Fruit fly (Drosophila melanogaster) whole organism, embryonic: ENCODE results near the gene CG32573.
A peak's percentile ranks its signal among the peaks of the same experiment; 100 is the strongest.

ENCODE experiments used
- Antp ChIP-seq: fragments of 200-800 bp; sonication (Bioruptor generic); optimal IDR thresholded peaks from 3 replicates; lab custom pipeline; 2016; ENCODE audit warnings: missing biosample characterization, missing genetic modification characterization
- Atf6 ChIP-seq: fragments of 200-800 bp; sonication (Bioruptor generic); IDR thresholded peaks from 2 replicates; pipeline ENCODE4 v1.3.6; 2022; ENCODE audit warnings: missing biosample characterization, missing genetic modification characterization
- BtbVII ChIP-seq: fragments of 200-800 bp; sonication (Bioruptor generic); optimal IDR thresholded peaks from 3 replicates; lab custom pipeline; 2017; ENCODE audit warnings: missing biosample characterization, mild to moderate bottlenecking, missing genetic modification characterization
- C15 ChIP-seq: fragments of 200-800 bp; sonication (Bioruptor generic); IDR thresholded peaks from 3 replicates; pipeline ENCODE4 v1.3.6; 2022; ENCODE audit warnings: missing biosample characterization, missing genetic modification characterization
- CG10274 ChIP-seq: fragments of 200-800 bp; sonication (Bioruptor generic); optimal IDR thresholded peaks from 3 replicates; lab custom pipeline; 2017; ENCODE audit warnings: missing biosample characterization, mild to moderate bottlenecking, missing genetic modification characterization
- CG10565 ChIP-seq: fragments of 200-800 bp; sonication (Bioruptor generic); optimal IDR thresholded peaks from 3 replicates; lab custom pipeline; 2016; ENCODE audit warnings: missing biosample characterization, mild to moderate bottlenecking, missing genetic modification characterization
- CG11456 ChIP-seq: fragments of 200-800 bp; sonication (Bioruptor generic); IDR thresholded peaks from 3 replicates; pipeline ENCODE4 v1.3.6; 2022; ENCODE audit warnings: missing biosample characterization, missing genetic modification characterization
- CG11560 ChIP-seq: fragments of 200-800 bp; sonication (Bioruptor generic); IDR thresholded peaks from 3 replicates; pipeline ENCODE4 v1.3.6; 2022; ENCODE audit warnings: missing biosample characterization, missing genetic modification characterization
- CG12071 ChIP-seq: fragments of 200-800 bp; sonication (Bioruptor generic); optimal IDR thresholded peaks from 3 replicates; lab custom pipeline; 2018; ENCODE audit warnings: missing biosample characterization, mild to moderate bottlenecking, missing genetic modification characterization
- CG12104 ChIP-seq: fragments of 200-800 bp; sonication (Bioruptor generic); optimal IDR thresholded peaks from 3 replicates; lab custom pipeline; 2016; ENCODE audit warnings: missing biosample characterization, missing genetic modification characterization
- CG13424 ChIP-seq: fragments of 200-800 bp; sonication (Bioruptor generic); optimal IDR thresholded peaks from 2 replicates; lab custom pipeline; 2019; ENCODE audit warnings: missing biosample characterization, mild to moderate bottlenecking, missing genetic modification characterization, moderate library complexity
- CG14710 ChIP-seq: fragments of 200-800 bp; sonication (Bioruptor generic); optimal IDR thresholded peaks from 3 replicates; lab custom pipeline; 2019; ENCODE audit warnings: missing biosample characterization, mild to moderate bottlenecking, missing genetic modification characterization, moderate library complexity
- CG15514 ChIP-seq: fragments of 200-800 bp; sonication (Bioruptor generic); optimal IDR thresholded peaks from 3 replicates; lab custom pipeline; 2017; ENCODE audit warnings: missing biosample characterization, missing genetic modification characterization, mild to moderate bottlenecking, moderate library complexity, missing genetic modification reagents
- CG17186 ChIP-seq: fragments of 200-800 bp; sonication (Bioruptor generic); optimal IDR thresholded peaks from 3 replicates; lab custom pipeline; 2017; ENCODE audit warnings: missing biosample characterization, missing genetic modification reagents, missing genetic modification characterization
- CG17568 ChIP-seq: fragments of 200-800 bp; sonication (Bioruptor generic); optimal IDR thresholded peaks from 2 replicates; lab custom pipeline; 2018; ENCODE audit warnings: missing biosample characterization, mild to moderate bottlenecking, missing genetic modification characterization, moderate library complexity
- CG1792 ChIP-seq: fragments of 200-800 bp; sonication (Bioruptor generic); optimal IDR thresholded peaks from 2 replicates; lab custom pipeline; 2016; ENCODE audit warnings: missing biosample characterization, missing genetic modification characterization
- CG18619 ChIP-seq: fragments of 200-800 bp; sonication (Bioruptor generic); optimal IDR thresholded peaks from 3 replicates; lab custom pipeline; 2017; ENCODE audit warnings: missing biosample characterization, mild to moderate bottlenecking, missing genetic modification characterization
- CG2889 ChIP-seq: fragments of 200-800 bp; sonication (Bioruptor generic); IDR thresholded peaks from 3 replicates; pipeline ENCODE4 v1.3.6; 2022; ENCODE audit warnings: missing biosample characterization, missing genetic modification characterization
- CG32772 ChIP-seq: fragments of 200-800 bp; sonication (Bioruptor generic); IDR thresholded peaks from 2 replicates; pipeline ENCODE4 v1.3.6; 2022; ENCODE audit warnings: missing biosample characterization, missing genetic modification characterization
- CG4404 ChIP-seq: fragments of 200-800 bp; sonication (Bioruptor generic); IDR thresholded peaks from 2 replicates; pipeline ENCODE4 v1.3.6; 2022; ENCODE audit warnings: missing biosample characterization, missing genetic modification characterization
- CG4730 ChIP-seq: fragments of 200-800 bp; sonication (Bioruptor generic); IDR thresholded peaks from 2 replicates; pipeline ENCODE4 v1.3.6; 2022; ENCODE audit warnings: missing biosample characterization, missing genetic modification characterization
- CG9437 ChIP-seq: fragments of 200-800 bp; sonication (Bioruptor generic); optimal IDR thresholded peaks from 2 replicates; lab custom pipeline; 2018; ENCODE audit warnings: missing biosample characterization, mild to moderate bottlenecking, missing genetic modification characterization
- D ChIP-seq, 2 experiments: fragments of 200-800 bp in 1 of 2; fragments of >200 bp in 1 of 2; sonication (Bioruptor generic) in 1 of 2; optimal IDR thresholded peaks; 2 replicates in 1 of 2; 3 replicates in 1 of 2; lab custom pipeline; 2017; ENCODE audit warnings: mild to moderate bottlenecking in 1 of 2, missing biosample characterization in 1 of 2, missing genetic modification characterization in 1 of 2, missing genetic modification reagents in 1 of 2
- D19A ChIP-seq: fragments of 200-800 bp; optimal IDR thresholded peaks from 3 replicates; lab custom pipeline; 2019; ENCODE audit warnings: missing biosample characterization, mild to moderate bottlenecking, missing genetic modification characterization, moderate library complexity
- Drgx ChIP-seq: fragments of 200-800 bp; sonication (Bioruptor generic); IDR thresholded peaks from 2 replicates; pipeline ENCODE4 v1.3.6; 2022; ENCODE audit warnings: missing biosample characterization, missing genetic modification characterization
- Hey ChIP-seq: fragments of 200-800 bp; sonication (Bioruptor generic); optimal IDR thresholded peaks from 3 replicates; lab custom pipeline; 2018; ENCODE audit warnings: missing biosample characterization, mild to moderate bottlenecking, missing genetic modification characterization
- Pdp1 ChIP-seq, 2 experiments: fragments of 200-800 bp; sonication (Bioruptor generic); optimal IDR thresholded peaks; 3 replicates each; lab custom pipeline; 2016; ENCODE audit warnings: missing biosample characterization in 2 of 2, missing genetic modification characterization in 2 of 2, mild to moderate bottlenecking in 1 of 2, moderate library complexity in 1 of 2
- Ravus ChIP-seq: fragments of 200-800 bp; sonication (Bioruptor generic); IDR thresholded peaks from 2 replicates; pipeline ENCODE4 v1.3.6; 2022; ENCODE audit warnings: missing biosample characterization, missing genetic modification characterization
- Sry-β ChIP-seq: fragments of 200-800 bp; sonication (Bioruptor generic); optimal IDR thresholded peaks from 2 replicates; lab custom pipeline; 2018; ENCODE audit warnings: missing biosample characterization, mild to moderate bottlenecking, missing genetic modification characterization, moderate library complexity
- al ChIP-seq: fragments of 200-800 bp; sonication (Bioruptor generic); IDR thresholded peaks from 2 replicates; pipeline ENCODE4 v1.3.6; 2022; ENCODE audit warnings: missing biosample characterization, missing genetic modification characterization
- corto ChIP-seq: fragments of 200-800 bp; sonication (Bioruptor generic); optimal IDR thresholded peaks from 2 replicates; lab custom pipeline; 2016; ENCODE audit warnings: missing biosample characterization, mild to moderate bottlenecking, missing genetic modification characterization, moderate library complexity
- ems ChIP-seq: fragments of 200-800 bp; sonication (Bioruptor generic); optimal IDR thresholded peaks from 3 replicates; lab custom pipeline; 2016; ENCODE audit warnings: missing biosample characterization, missing genetic modification characterization
- en ChIP-seq: fragments of 200-800 bp; sonication (Bioruptor generic); optimal IDR thresholded peaks from 2 replicates; lab custom pipeline; 2016; ENCODE audit warnings: missing biosample characterization, missing genetic modification characterization
- fd96Cb ChIP-seq: fragments of 200-800 bp; sonication (Bioruptor generic); optimal IDR thresholded peaks from 2 replicates; lab custom pipeline; 2018; ENCODE audit warnings: missing biosample characterization, mild to moderate bottlenecking, missing genetic modification characterization, moderate library complexity
- gcm2 ChIP-seq: fragments of 200-800 bp; sonication (Bioruptor generic); optimal IDR thresholded peaks from 2 replicates; lab custom pipeline; 2016; ENCODE audit warnings: missing biosample characterization, missing genetic modification characterization
- grau ChIP-seq: fragments of 200-800 bp; optimal IDR thresholded peaks from 3 replicates; lab custom pipeline; 2019; ENCODE audit warnings: missing biosample characterization, mild to moderate bottlenecking, missing genetic modification characterization, moderate library complexity
- hth ChIP-seq: fragments of >200 bp; optimal IDR thresholded peaks from 2 replicates; lab custom pipeline; 2017; ENCODE audit warnings: inconsistent platforms
- kay ChIP-seq: fragments of 200-800 bp; sonication (Bioruptor generic); optimal IDR thresholded peaks from 2 replicates; lab custom pipeline; 2016; ENCODE audit warnings: missing biosample characterization, missing genetic modification characterization
- lov ChIP-seq, 2 experiments: fragments of 200-800 bp in 1 of 2; fragments of >200 bp in 1 of 2; sonication (Bioruptor generic) in 1 of 2; IDR thresholded peaks in 1 of 2; optimal IDR thresholded peaks in 1 of 2; 2 replicates in 1 of 2; 3 replicates in 1 of 2; pipeline versions ENCODE4 v1.3.6 to Lab custom; 2017 to 2022; ENCODE audit warnings: missing biosample characterization in 1 of 2, missing genetic modification characterization in 1 of 2
- luna ChIP-seq: fragments of 200-800 bp; sonication (Bioruptor generic); optimal IDR thresholded peaks from 2 replicates; lab custom pipeline; 2016; ENCODE audit warnings: missing biosample characterization, missing genetic modification characterization
- pb ChIP-seq: fragments of 200-800 bp; sonication (Bioruptor generic); optimal IDR thresholded peaks from 3 replicates; lab custom pipeline; 2016; ENCODE audit warnings: missing biosample characterization, missing genetic modification characterization
- psq ChIP-seq: fragments of 200-800 bp; sonication (Bioruptor generic); optimal IDR thresholded peaks from 2 replicates; lab custom pipeline; 2017; ENCODE audit warnings: missing biosample characterization, missing genetic modification characterization
- pzg ChIP-seq: fragments of 200-800 bp; sonication (Bioruptor generic); optimal IDR thresholded peaks from 3 replicates; lab custom pipeline; 2018; ENCODE audit warnings: missing biosample characterization, mild to moderate bottlenecking, missing genetic modification characterization, moderate library complexity
- ranshi ChIP-seq: fragments of 200-800 bp; sonication (Bioruptor generic); IDR thresholded peaks from 2 replicates; pipeline ENCODE4 v1.3.6; 2022; ENCODE audit warnings: missing biosample characterization, missing genetic modification characterization
- run ChIP-seq: fragments of 200-800 bp; sonication (Bioruptor generic); optimal IDR thresholded peaks from 3 replicates; lab custom pipeline; 2018; ENCODE audit warnings: missing biosample characterization, mild to moderate bottlenecking, missing genetic modification characterization
- salm ChIP-seq: fragments of 200-800 bp; sonication (Bioruptor generic); optimal IDR thresholded peaks from 2 replicates; lab custom pipeline; 2018; ENCODE audit warnings: missing biosample characterization, mild to moderate bottlenecking, missing genetic modification characterization
- sim ChIP-seq: fragments of 200-800 bp; sonication (Bioruptor generic); IDR thresholded peaks from 2 replicates; pipeline ENCODE4 v1.3.6; 2022; ENCODE audit warnings: missing biosample characterization, missing genetic modification characterization
- sima ChIP-seq: fragments of 200-800 bp; sonication (Bioruptor generic); optimal IDR thresholded peaks from 2 replicates; lab custom pipeline; 2016; ENCODE audit warnings: missing biosample characterization, missing genetic modification characterization
- sug ChIP-seq: fragments of 200-800 bp; optimal IDR thresholded peaks from 2 replicates; lab custom pipeline; 2019; ENCODE audit warnings: missing biosample characterization, mild to moderate bottlenecking, missing genetic modification characterization, moderate library complexity
- unpg ChIP-seq: fragments of 200-800 bp; sonication (Bioruptor generic); optimal IDR thresholded peaks from 3 replicates; lab custom pipeline; 2018; ENCODE audit warnings: missing biosample characterization, mild to moderate bottlenecking, missing genetic modification characterization, moderate library complexity

The CG32573 gene

dm6 chrX:16691440-16691839 is 40.3 kb downstream of the CG32573 start (continued):
- TF ChIP-seq sima (GFP tag; lab: Kevin White, UChicago) (peak; percentile 48), ems (peak; percentile 87), run (tag; lab: Kevin White, UChicago) (peak; percentile 65), en (peak; percentile 64), CG18619 (peak; percentile 73), CG15514 (GFP tag; lab: Kevin White, UChicago) (peak; percentile 56), kay (GFP tag; lab: Kevin White, UChicago) (peak; percentile 67), Drgx (peak; percentile 90), CG14710 (tag; lab: Kevin White, UChicago) (peak; percentile 83), CG2889 (GFP tag; lab: Robert Waterston, UW) (peak; percentile 84), sim (GFP tag; lab: Robert Waterston, UW) (peak; percentile 79), CG32772 (GFP tag; lab: Robert Waterston, UW) (peak; percentile 83), CG12104 (peak; percentile 67), CG17186 (GFP tag; lab: Kevin White, UChicago) (peak; percentile 35), CG12071 (GFP tag; lab: Kevin White, UChicago) (peak; percentile 88), pb (GFP tag; lab: Kevin White, UChicago) (peak; percentile 86), fd96Cb (tag; lab: Kevin White, UChicago) (peak; percentile 89), BtbVII (GFP tag; lab: Kevin White, UChicago) (peak; percentile 43), hth (no peak), CG11560 (tag; lab: Robert Waterston, UW) (peak; percentile 59; the same call in 2 of the 3 replicates), Sry-β (peak; percentile 37), unpg (GFP tag; lab: Kevin White, UChicago) (peak; percentile 91), al (peak; percentile 63), CG4730 (GFP tag; lab: Robert Waterston, UW) (peak; percentile 68), ranshi (GFP tag; lab: Robert Waterston, UW) (peak; percentile 87), CG9437 (GFP tag; lab: Kevin White, UChicago) (peak; percentile 61), sug (tag; lab: Kevin White, UChicago) (peak; percentile 51), pzg (GFP tag; lab: Kevin White, UChicago) (no peak), D19A (tag; lab: Kevin White, UChicago) (peak; percentile 80), Pdp1 (GFP tag; optimal IDR thresholded peaks at IDR 0.05; lab: Kevin White, UChicago) (peak; percentile 80 to 85), CG1792 (GFP tag; lab: Kevin White, UChicago) (peak; percentile 75), CG10274 (GFP tag; lab: Kevin White, UChicago) (peak; percentile 47), psq (GFP tag; lab: Kevin White, UChicago) (peak; percentile 61), CG10565 (GFP tag; lab: Kevin White, UChicago) (peak; percentile 50), gcm2 (GFP tag; lab: Kevin White, UChicago) (peak; percentile 63), D (optimal IDR thresholded peaks at IDR 0.05; lab: Kevin White, UChicago) (no peak), D (GFP tag; optimal IDR thresholded peaks at IDR 0.05; lab: Kevin White, UChicago) (peak; percentile 88), CG17568 (GFP tag; lab: Kevin White, UChicago) (peak; percentile 79), Antp (GFP tag; lab: Kevin White, UChicago) (peak; percentile 91), grau (tag; lab: Kevin White, UChicago) (peak; percentile 79), lov (optimal IDR thresholded peaks at IDR 0.05; lab: Kevin White, UChicago) (no peak), lov (GFP tag; IDR thresholded peaks at IDR 0.05; lab: Robert Waterston, UW) (peak; percentile 92), salm (peak; percentile 80), luna (no peak), CG4404 (peak; percentile 67), Hey (tag; lab: Kevin White, UChicago) (peak; percentile 20), C15 (GFP tag; lab: Robert Waterston, UW) (peak; percentile 53; the same call in 1 of the 3 replicates), Ravus (GFP tag; lab: Robert Waterston, UW) (peak; percentile 37; the same call in 1 of the 2 replicates), corto (no peak), CG13424 (tag; lab: Kevin White, UChicago) (peak; percentile 85), CG11456 (GFP tag; lab: Robert Waterston, UW) (peak; percentile 83), Atf6 (peak; percentile 66; the same call in 1 of the 2 replicates)
